Worm (Caenorhabditis elegans) whole organism, L3 larva: ENCODE results near the gene F58D2.5.

Source experiments
- eor-1 ChIP-seq, 2 experiments: fragments of 150-350 bp; optimal IDR thresholded peaks; 2 replicates each; lab custom pipeline; 2014 to 2018; ENCODE audit warnings: missing biosample characterization in 2 of 2, missing genetic modification characterization in 2 of 2
- zag-1 ChIP-seq: fragments of 150-350 bp; optimal IDR thresholded peaks from 2 replicates; lab custom pipeline; 2014; ENCODE audit warnings: missing biosample characterization, missing genetic modification characterization
- ztf-11 ChIP-seq: fragments of 150-350 bp; optimal IDR thresholded peaks from 2 replicates; lab custom pipeline; 2014; ENCODE audit warnings: missing biosample characterization, missing genetic modification characterization
- ztf-4 ChIP-seq: fragments of 150-350 bp; optimal IDR thresholded peaks from 2 replicates; lab custom pipeline; 2014; ENCODE audit warnings: missing biosample characterization, missing genetic modification characterization

DNA sequence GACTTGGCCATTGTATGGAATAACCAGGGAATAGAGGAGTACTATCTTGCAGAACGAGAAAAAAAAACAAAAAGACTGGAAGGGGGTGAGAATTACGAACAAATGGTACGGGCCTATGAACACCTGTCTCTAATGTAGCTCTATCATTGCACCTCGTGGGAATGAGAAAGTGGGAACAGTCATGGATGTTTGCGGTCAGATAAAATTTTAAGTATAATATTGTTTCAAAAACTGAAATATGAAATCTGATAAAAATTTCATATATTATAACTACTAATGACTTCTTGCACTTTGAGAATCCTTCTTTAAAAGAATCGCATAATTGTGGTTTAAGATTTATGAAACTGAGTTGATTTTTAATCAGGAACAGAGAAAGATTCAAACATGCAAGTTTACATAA lies at the start of gene F58D2.5:
- TF ChIP-seq zag-1, result no peak
- no peak for TF ChIP-seq ztf-11 (tag; lab: Kevin White, UChicago)
- TF ChIP-seq eor-1 (tag; optimal IDR thresholded peaks at IDR 0.05; lab: Kevin White, UChicago), result no peak
- no peak for TF ChIP-seq ztf-4
